Fruit fly (Drosophila melanogaster): Measurements from ENCODE around the gene CG13895.

The CG13895 gene

dm6 chr3L:754612-755011, 46.6 kb upstream of the CG13895 start (continued):
- TF ChIP-seq Rfx (GFP tag; IDR thresholded peaks at IDR 0.05) (no peak), Dad (GFP tag; optimal IDR thresholded peaks at IDR 0.05) (no peak), HmgD (GFP tag; optimal IDR thresholded peaks at IDR 0.05) (no peak), CG9932 (GFP tag; IDR thresholded peaks at IDR 0.05) (no peak), CG13287 (GFP tag; IDR thresholded peaks at IDR 0.05; ENCODE audit: partially characterized antibody) (no peak), nerfin-1 (tag; optimal IDR thresholded peaks at IDR 0.05) (no peak), Mrtf (GFP tag; IDR thresholded peaks at IDR 0.05) (no peak), ttk (GFP tag; IDR thresholded peaks at IDR 0.05) (no peak), CG4424 (GFP tag; optimal IDR thresholded peaks at IDR 0.05) (peak; percentile 28), Poxn (GFP tag; IDR thresholded peaks at IDR 0.05) (no peak), pho (GFP tag; optimal IDR thresholded peaks at IDR 0.05) (no peak), CG9797 (GFP tag; optimal IDR thresholded peaks at IDR 0.05) (no peak), CG11696 (GFP tag; IDR thresholded peaks at IDR 0.05) (no peak), H15 (GFP tag; IDR thresholded peaks at IDR 0.05) (no peak), Fer2 (tag; optimal IDR thresholded peaks at IDR 0.05) (no peak), pnt (GFP tag; optimal IDR thresholded peaks at IDR 0.05) (no peak), ara (GFP tag; IDR thresholded peaks at IDR 0.05) (no peak; the same call in 1 of the 2 replicates), CrebB (tag; optimal IDR thresholded peaks at IDR 0.05) (no peak), CG15601 (tag; optimal IDR thresholded peaks at IDR 0.05) (no peak), crc (GFP tag; optimal IDR thresholded peaks at IDR 0.05) (no peak), aop (GFP tag; IDR thresholded peaks at IDR 0.05) (no peak), CG11456 (GFP tag; IDR thresholded peaks at IDR 0.05) (no peak), ftz-f1 (GFP tag; optimal IDR thresholded peaks at IDR 0.05) (no peak), Sin3A (optimal IDR thresholded peaks at IDR 0.05) (no peak), dan (GFP tag; IDR thresholded peaks at IDR 0.05) (no peak), mam (GFP tag; optimal IDR thresholded peaks at IDR 0.05) (no peak), Sry-δ (GFP tag; optimal IDR thresholded peaks at IDR 0.05) (no peak), B-H1 (GFP tag; IDR thresholded peaks at IDR 0.05) (no peak), sob (GFP tag; IDR thresholded peaks at IDR 0.05) (no peak), CG12659 (GFP tag; optimal IDR thresholded peaks at IDR 0.05) (no peak), Dll (GFP tag; IDR thresholded peaks at IDR 0.05; ENCODE audit: partially characterized antibody) (no peak), bigmax (GFP tag; optimal IDR thresholded peaks at IDR 0.05) (no peak), bowl (GFP tag; IDR thresholded peaks at IDR 0.05) (no peak), CG13123 (GFP tag; optimal IDR thresholded peaks at IDR 0.05) (no peak), CG4730 (GFP tag; IDR thresholded peaks at IDR 0.05) (no peak), nom (GFP tag; optimal IDR thresholded peaks at IDR 0.05) (no peak), CG42726 (GFP tag; IDR thresholded peaks at IDR 0.05; ENCODE audit: partially characterized antibody) (no peak), gcm (GFP tag; optimal IDR thresholded peaks at IDR 0.05) (peak; percentile 17), hkb (optimal IDR thresholded peaks at IDR 0.05) (no peak), hkb (GFP tag; IDR thresholded peaks at IDR 0.05) (peak; percentile 67), CG17328 (GFP tag; IDR thresholded peaks at IDR 0.05) (peak; percentile 44), dm (GFP tag; optimal IDR thresholded peaks at IDR 0.05) (no peak), Asciz (GFP tag; optimal IDR thresholded peaks at IDR 0.05) (no peak), tup (GFP tag; optimal IDR thresholded peaks at IDR 0.05) (no peak), slp2 (GFP tag; optimal IDR thresholded peaks at IDR 0.05) (peak; percentile 21), HLH54F (GFP tag; optimal IDR thresholded peaks at IDR 0.05) (no peak), lab (GFP tag; optimal IDR thresholded peaks at IDR 0.05) (no peak), CG3065 (GFP tag; optimal IDR thresholded peaks at IDR 0.05) (no peak), CG15514 (GFP tag; optimal IDR thresholded peaks at IDR 0.05) (no peak), CG4360 (GFP tag; IDR thresholded peaks at IDR 0.05) (no peak), CG1529 (GFP tag; optimal IDR thresholded peaks at IDR 0.05) (peak; percentile 36), jumu (GFP tag; optimal IDR thresholded peaks at IDR 0.05) (no peak), so (GFP tag; IDR thresholded peaks at IDR 0.05) (no peak), bcd (GFP tag; optimal IDR thresholded peaks at IDR 0.05) (no peak)

Measured in whole organism, embryonic.